Fruit fly (Drosophila melanogaster): Measurements from ENCODE around the gene CG9630.

Gene CG9630

dm6 chr3R:8269740-8270139 lies at the start of gene CG9630:
Gene CG9630 (minus strand): TSS chr3R:8269896.
- peak; percentile 55 for TF ChIP-seq Myc (optimal IDR thresholded peaks at IDR 0.05)
- no peak for TF ChIP-seq Hr78 (GFP tag; optimal IDR thresholded peaks at IDR 0.05)
- TF ChIP-seq Dif (GFP tag; optimal IDR thresholded peaks at IDR 0.05; ENCODE audit: partially characterized antibody): peak; percentile 13
- TF ChIP-seq CG9705 (GFP tag; optimal IDR thresholded peaks at IDR 0.05): no peak
- TF ChIP-seq OdsH (GFP tag; optimal IDR thresholded peaks at IDR 0.05): no peak
- TF ChIP-seq rgr (GFP tag; optimal IDR thresholded peaks at IDR 0.05): no peak
- no peak for TF ChIP-seq Vsx2 (GFP tag; optimal IDR thresholded peaks at IDR 0.05; ENCODE audit: partially characterized antibody)
- no peak for TF ChIP-seq brk (GFP tag; optimal IDR thresholded peaks at IDR 0.05)
- no peak for TF ChIP-seq dmrt93B (GFP tag; optimal IDR thresholded peaks at IDR 0.05)
- no peak for TF ChIP-seq Jra (GFP tag; optimal IDR thresholded peaks at IDR 0.05)
- TF ChIP-seq HLH106 (tag; optimal IDR thresholded peaks at IDR 0.05): no peak
- no peak for TF ChIP-seq pan (optimal IDR thresholded peaks at IDR 0.05)
- no peak for TF ChIP-seq sv (GFP tag; optimal IDR thresholded peaks at IDR 0.05)

dm6 chr3R:8317709-8318335 lies 48.1 kb upstream of the CG9630 start:
- no peak for TF ChIP-seq GATAd (GFP tag; optimal IDR thresholded peaks at IDR 0.05)
- no peak for TF ChIP-seq Hr78 (GFP tag; optimal IDR thresholded peaks at IDR 0.05)
- TF ChIP-seq foxo (GFP tag; optimal IDR thresholded peaks at IDR 0.05): peak in 1 of 2 experiments; percentile 5
- TF ChIP-seq Abd-B (GFP tag; optimal IDR thresholded peaks at IDR 0.05): no peak
- no peak for TF ChIP-seq Dfd (GFP tag; optimal IDR thresholded peaks at IDR 0.05)
- no peak for TF ChIP-seq Rel (GFP tag; optimal IDR thresholded peaks at IDR 0.05)
- TF ChIP-seq Rel (tag; optimal IDR thresholded peaks at IDR 0.05): peak; percentile 57
- TF ChIP-seq lola (GFP tag; optimal IDR thresholded peaks at IDR 0.05): no peak
- no peak for TF ChIP-seq Hr83 (GFP tag; optimal IDR thresholded peaks at IDR 0.05; ENCODE audit: poor library complexity, severe bottlenecking)
- TF ChIP-seq fru (GFP tag; optimal IDR thresholded peaks at IDR 0.05): no peak

- TF ChIP-seq usp (GFP tag; optimal IDR thresholded peaks at IDR 0.05) (no peak), Hr78 (GFP tag; optimal IDR thresholded peaks at IDR 0.05) (no peak), HLH106 (tag; optimal IDR thresholded peaks at IDR 0.05) (no peak), tai (GFP tag; optimal IDR thresholded peaks at IDR 0.05) (no peak), pan (optimal IDR thresholded peaks at IDR 0.05) (no peak), dl (GFP tag; optimal IDR thresholded peaks at IDR 0.05; ENCODE audit: insufficient read depth in 1 of 2, partially characterized antibody in 2 of 2) (peak in 1 of 2 experiments; percentile 9), rgr (GFP tag; optimal IDR thresholded peaks at IDR 0.05) (no peak), Rel (GFP tag; optimal IDR thresholded peaks at IDR 0.05) (no peak), Rel (tag; optimal IDR thresholded peaks at IDR 0.05) (no peak), Dif (GFP tag; optimal IDR thresholded peaks at IDR 0.05; ENCODE audit: partially characterized antibody) (peak; percentile 13), fru (GFP tag; optimal IDR thresholded peaks at IDR 0.05) (no peak), jim (GFP tag; optimal IDR thresholded peaks at IDR 0.05) (no peak), Vsx2 (GFP tag; optimal IDR thresholded peaks at IDR 0.05; ENCODE audit: partially characterized antibody) (peak; percentile 47)
Measured at dm6 chr3R:8317215-8317614, 47.5 kb upstream of the CG9630 start, which contains the start of gene Ctr1B. Gene Ctr1B (plus strand): TSS chr3R:8317612.

DNA sequence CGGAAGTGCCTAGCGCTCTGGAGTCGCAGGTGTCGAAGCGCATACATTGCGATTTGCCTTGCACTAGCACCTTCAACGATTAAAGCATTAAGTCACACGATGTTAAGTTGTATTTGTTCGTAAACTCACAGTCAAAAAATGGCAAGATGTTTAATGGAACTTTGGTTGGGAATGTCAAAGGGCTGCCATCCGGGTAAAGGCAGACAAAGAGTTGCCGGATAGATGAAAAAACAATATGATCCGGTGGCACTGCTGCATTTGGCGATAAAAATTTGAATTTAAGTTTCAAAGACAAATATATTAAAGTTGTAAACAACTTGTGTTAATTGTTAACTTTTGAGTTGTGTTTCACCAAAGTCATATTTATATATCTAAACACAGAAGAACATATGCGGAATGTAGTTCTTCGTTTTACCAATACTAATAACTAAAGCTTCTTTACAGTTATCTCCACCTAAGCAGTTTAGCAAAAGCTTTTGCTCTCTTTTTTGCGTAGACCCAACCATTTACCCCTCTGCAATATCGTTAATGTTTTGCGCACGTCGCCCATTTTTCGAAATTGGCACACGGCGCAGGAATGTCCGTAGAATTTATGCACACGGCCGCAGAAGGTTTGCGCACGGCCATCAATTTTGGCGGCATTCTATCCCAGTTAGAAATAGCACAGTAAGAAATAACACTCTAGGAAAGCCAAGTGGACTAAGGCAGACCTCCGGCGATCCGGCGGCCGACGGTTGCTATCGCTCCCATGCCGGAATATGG lies 46.8 kb upstream of the CG9630 start, which contains the start of gene Coq2:
Gene Coq2, minus strand, starts transcription at position 200 of the 762 bp plus-strand sequence.
- TF ChIP-seq dmrt93B (GFP tag; optimal IDR thresholded peaks at IDR 0.05): no peak
- TF ChIP-seq dl (GFP tag; optimal IDR thresholded peaks at IDR 0.05; ENCODE audit: insufficient read depth in 1 of 2, partially characterized antibody in 2 of 2): peak; percentile 100
- peak; percentile 100 for TF ChIP-seq Dif (GFP tag; optimal IDR thresholded peaks at IDR 0.05; ENCODE audit: partially characterized antibody)
- TF ChIP-seq OdsH (GFP tag; optimal IDR thresholded peaks at IDR 0.05): no peak
- TF ChIP-seq Vsx2 (GFP tag; optimal IDR thresholded peaks at IDR 0.05; ENCODE audit: partially characterized antibody): peak; percentile 100
- TF ChIP-seq Myc (optimal IDR thresholded peaks at IDR 0.05): peak; percentile 28
- TF ChIP-seq br (GFP tag; optimal IDR thresholded peaks at IDR 0.05): no peak

dm6 chr3R:8313038-8313437 lies 43.3 kb upstream of the CG9630 start, which contains the start of gene CG7483:
Gene CG7483 (plus strand): TSS chr3R:8313208.
- TF ChIP-seq tai (GFP tag; optimal IDR thresholded peaks at IDR 0.05) (no peak), Dif (GFP tag; optimal IDR thresholded peaks at IDR 0.05; ENCODE audit: partially characterized antibody) (no peak), sage (GFP tag; optimal IDR thresholded peaks at IDR 0.05) (no peak), CG9705 (GFP tag; optimal IDR thresholded peaks at IDR 0.05) (no peak), Jra (GFP tag; optimal IDR thresholded peaks at IDR 0.05) (no peak), HLH106 (tag; optimal IDR thresholded peaks at IDR 0.05) (no peak)

Data from whole organism, wandering third instar larva.